Worm (Caenorhabditis elegans): ENCODE results near the gene C34H4.1.
A peak's percentile ranks its signal among the peaks of the same experiment; 100 is the strongest.

The C34H4.1 gene

ce11 chrIV:1555021-1555720, at the start of gene C34H4.1:
Gene C34H4.1, plus strand, starts transcription at chrIV:1555579.
- no peak for TF ChIP-seq jun-1 (tag; optimal IDR thresholded peaks at IDR 0.05)
- no peak for TF ChIP-seq nhr-11 (tag; optimal IDR thresholded peaks at IDR 0.05)
- peak; percentile 46 for TF ChIP-seq pqm-1 (tag; optimal IDR thresholded peaks at IDR 0.05)
- TF ChIP-seq elt-2 (tag; optimal IDR thresholded peaks at IDR 0.05): peak; percentile 56
- no peak for TF ChIP-seq ceh-16 (tag; optimal IDR thresholded peaks at IDR 0.05)

- no peak for TF ChIP-seq hmg-11 (tag; optimal IDR thresholded peaks at IDR 0.05)
- TF ChIP-seq tbx-2 (tag; optimal IDR thresholded peaks at IDR 0.05): no peak
- TF ChIP-seq eor-1 (tag; optimal IDR thresholded peaks at IDR 0.05): no peak
- no peak for TF ChIP-seq nhr-12 (tag; optimal IDR thresholded peaks at IDR 0.05)
- no peak for TF ChIP-seq snpc-4 (tag; optimal IDR thresholded peaks at IDR 0.05)
- peak; percentile 73 for TF ChIP-seq elt-2 (tag; optimal IDR thresholded peaks at IDR 0.05)
- TF ChIP-seq ztf-4 (tag; optimal IDR thresholded peaks at IDR 0.05): no peak
- peak; percentile 29 for TF ChIP-seq pqm-1 (tag; optimal IDR thresholded peaks at IDR 0.05)
- TF ChIP-seq nhr-43 (tag; optimal IDR thresholded peaks at IDR 0.05; ENCODE audit: poor library complexity, severe bottlenecking): no peak
- TF ChIP-seq nhr-11 (tag; optimal IDR thresholded peaks at IDR 0.05): no peak
- TF ChIP-seq pha-4 (tag; optimal IDR thresholded peaks at IDR 0.05): peak; percentile 40
- TF ChIP-seq nhr-67 (tag; optimal IDR thresholded peaks at IDR 0.05): no peak
- no peak for TF ChIP-seq sea-2 (GFP tag; optimal IDR thresholded peaks at IDR 0.05)
Observed at ce11 chrIV:1510241-1510640, 45.1 kb upstream of the C34H4.1 start, which contains the start of gene txt-4. Gene txt-4, plus strand, starts transcription at chrIV:1510564.

DNA sequence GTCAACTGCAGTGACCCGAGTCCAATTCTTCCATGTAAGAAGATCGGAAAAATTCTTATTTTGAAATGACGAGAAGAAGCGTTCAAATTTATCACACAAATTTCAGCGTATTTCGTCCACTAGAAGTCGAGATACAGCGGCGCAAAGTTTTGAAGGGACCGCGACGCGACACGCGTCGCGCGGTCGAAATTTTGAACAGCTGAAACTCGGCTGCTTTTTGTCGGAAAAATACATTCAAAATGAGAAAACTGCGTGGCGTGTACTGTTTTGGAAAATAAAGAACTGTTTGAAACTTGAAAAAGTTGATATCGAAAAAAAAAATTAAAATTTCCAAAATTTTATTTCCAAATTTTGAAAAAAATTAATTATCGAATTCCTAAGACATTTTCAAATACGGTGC, 42.4 kb upstream of the C34H4.1 start:
- TF ChIP-seq nhr-23 (tag; optimal IDR thresholded peaks at IDR 0.05) (no peak), lin-15B (tag; optimal IDR thresholded peaks at IDR 0.05) (no peak)

- TF ChIP-seq tbx-2 (tag; optimal IDR thresholded peaks at IDR 0.05): no peak
- TF ChIP-seq nhr-76 (tag; optimal IDR thresholded peaks at IDR 0.05): no peak
- TF ChIP-seq nfya-1 (tag; optimal IDR thresholded peaks at IDR 0.05; ENCODE audit: insufficient read depth): no peak
- TF ChIP-seq egl-5 (tag; optimal IDR thresholded peaks at IDR 0.05): no peak
- TF ChIP-seq snpc-4 (tag; optimal IDR thresholded peaks at IDR 0.05): no peak
- TF ChIP-seq ztf-4 (tag; optimal IDR thresholded peaks at IDR 0.05): no peak
- TF ChIP-seq elt-2 (tag; optimal IDR thresholded peaks at IDR 0.05): no peak
- no peak for TF ChIP-seq jun-1 (tag; optimal IDR thresholded peaks at IDR 0.05)
- no peak for TF ChIP-seq ceh-28 (tag; optimal IDR thresholded peaks at IDR 0.05)
- TF ChIP-seq nhr-23 (tag; optimal IDR thresholded peaks at IDR 0.05): no peak
- no peak for TF ChIP-seq ZK546.5 (tag; optimal IDR thresholded peaks at IDR 0.05)
- TF ChIP-seq nhr-67 (tag; optimal IDR thresholded peaks at IDR 0.05): no peak
- no peak for TF ChIP-seq mdl-1 (tag; optimal IDR thresholded peaks at IDR 0.05)
- TF ChIP-seq fkh-2 (tag; optimal IDR thresholded peaks at IDR 0.05): no peak
Observed at ce11 chrIV:1514415-1514814, 41.0 kb upstream of the C34H4.1 start.

DNA sequence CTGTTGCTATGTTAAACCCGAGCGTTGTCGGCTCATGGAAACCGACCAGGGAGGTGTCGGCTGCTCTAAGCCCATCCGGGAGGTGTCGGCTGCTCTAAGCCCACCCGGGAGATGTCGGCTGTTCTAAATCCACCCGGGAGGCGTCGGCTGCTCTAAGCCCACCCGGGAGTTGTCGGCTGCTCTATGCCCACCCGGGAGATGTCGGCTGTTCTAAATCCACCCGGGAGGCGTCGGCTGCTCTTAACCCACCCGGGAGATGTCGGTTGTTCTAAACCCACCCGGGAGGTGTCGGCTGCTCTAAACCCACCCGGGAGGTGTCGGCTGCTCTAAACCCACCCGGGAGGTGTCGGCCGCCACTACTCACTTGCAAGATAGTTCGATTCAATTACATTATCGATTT, 39.5 kb upstream of the C34H4.1 start:
- no peak for TF ChIP-seq nhr-237 (tag; optimal IDR thresholded peaks at IDR 0.05)
- TF ChIP-seq aly-2 (tag; optimal IDR thresholded peaks at IDR 0.05): no peak
- no peak for TF ChIP-seq egl-5 (tag; optimal IDR thresholded peaks at IDR 0.05)
- no peak for TF ChIP-seq R02D3.7 (tag; optimal IDR thresholded peaks at IDR 0.05)
- TF ChIP-seq fos-1 (tag; optimal IDR thresholded peaks at IDR 0.05): no peak
- no peak for TF ChIP-seq unc-62 (GFP tag; optimal IDR thresholded peaks at IDR 0.05)
- TF ChIP-seq sea-2 (GFP tag; optimal IDR thresholded peaks at IDR 0.05): no peak
- TF ChIP-seq lin-39 (tag; optimal IDR thresholded peaks at IDR 0.05): no peak
- no peak for TF ChIP-seq eor-1 (tag; optimal IDR thresholded peaks at IDR 0.05)
- TF ChIP-seq hmg-11 (tag; optimal IDR thresholded peaks at IDR 0.05): no peak
- no peak for TF ChIP-seq ceh-82 (tag; optimal IDR thresholded peaks at IDR 0.05)
- TF ChIP-seq fkh-10 (GFP tag; optimal IDR thresholded peaks at IDR 0.05): no peak
- TF ChIP-seq daf-12 (tag; optimal IDR thresholded peaks at IDR 0.05): no peak
